Worm (Caenorhabditis elegans) whole organism, L1 larva: Measurements from ENCODE around the gene F48E8.4.
A peak's percentile ranks its signal among the peaks of the same experiment; 100 is the strongest.

Experiments used
- C16A3.4 ChIP-seq: fragments of 150-350 bp; optimal IDR thresholded peaks from 2 replicates; lab custom pipeline; 2014; ENCODE audit warnings: missing biosample characterization, missing genetic modification characterization
- F16B12.6 ChIP-seq: fragments of 150-350 bp; optimal IDR thresholded peaks from 2 replicates; lab custom pipeline; 2014; ENCODE audit warnings: missing biosample characterization, missing genetic modification characterization
- Y116A8C.19 ChIP-seq: sonication (generic microtip); optimal IDR thresholded peaks from 2 replicates; lab custom pipeline; 2016; ENCODE audit warnings: missing compliant biosample characterization, missing genetic modification characterization, borderline replicate concordance
- alr-1 ChIP-seq: fragments of 200-800 bp; sonication (Bioruptor generic); optimal IDR thresholded peaks from 2 replicates; lab custom pipeline; 2018; ENCODE audit warnings: borderline replicate concordance, mild to moderate bottlenecking, missing genetic modification characterization, missing compliant biosample characterization
- aly-2 ChIP-seq: fragments of 150-350 bp; optimal IDR thresholded peaks from 2 replicates; lab custom pipeline; 2014; ENCODE audit warnings: missing biosample characterization, missing genetic modification characterization
- ama-1 ChIP-seq: fragments of 150-350 bp; optimal IDR thresholded peaks from 2 replicates; lab custom pipeline; 2014
- ces-1 ChIP-seq: fragments of 150-350 bp; optimal IDR thresholded peaks from 2 replicates; lab custom pipeline; 2014; ENCODE audit warnings: missing biosample characterization, missing genetic modification reagents, missing genetic modification characterization
- dpl-1 ChIP-seq, 3 experiments: fragments of 150-350 bp in 2 of 3; sonication (generic microtip) in 1 of 3; optimal IDR thresholded peaks; 2 replicates each; lab custom pipeline; 2014 to 2017; ENCODE audit warnings: missing biosample characterization in 3 of 3, missing genetic modification characterization in 3 of 3, missing genetic modification reagents in 3 of 3
- efl-1 ChIP-seq, 4 experiments: fragments of 150-350 bp; optimal IDR thresholded peaks in 3 of 4; peaks in 1 of 4; 1 replicate in 1 of 4; 2 replicates in 3 of 4; lab custom pipeline; 2014; ENCODE audit warnings: missing biosample characterization in 2 of 4, missing genetic modification characterization in 2 of 4, missing genetic modification reagents in 2 of 4
- elt-3 ChIP-seq, 6 experiments: fragments of 150-350 bp in 1 of 6; sonication (generic microtip); optimal IDR thresholded peaks; 2 replicates each; lab custom pipeline; 2017 to 2018; ENCODE audit warnings: missing biosample characterization in 6 of 6, missing genetic modification characterization in 6 of 6, inconsistent platforms in 1 of 6
- hpl-2 ChIP-seq: fragments of 150-350 bp; optimal IDR thresholded peaks from 2 replicates; lab custom pipeline; 2014; ENCODE audit warnings: missing biosample characterization, missing genetic modification reagents, missing genetic modification characterization
- irx-1 ChIP-seq: sonication (generic microtip); optimal IDR thresholded peaks from 2 replicates; lab custom pipeline; 2016; ENCODE audit warnings: missing genetic modification characterization, missing compliant biosample characterization
- jun-1 ChIP-seq: fragments of 150-350 bp; optimal IDR thresholded peaks from 2 replicates; lab custom pipeline; 2014; ENCODE audit warnings: missing biosample characterization, missing genetic modification reagents, missing genetic modification characterization
- lin-13 ChIP-seq: fragments of 150-350 bp; optimal IDR thresholded peaks from 2 replicates; lab custom pipeline; 2014; ENCODE audit warnings: missing biosample characterization, missing genetic modification reagents, missing genetic modification characterization
- lin-14 ChIP-seq: fragments of 200-800 bp; sonication (Bioruptor generic); optimal IDR thresholded peaks from 2 replicates; lab custom pipeline; 2018; ENCODE audit warnings: mild to moderate bottlenecking, missing genetic modification characterization, moderate library complexity, missing compliant biosample characterization
- lin-35 ChIP-seq, 2 experiments: fragments of 150-350 bp; optimal IDR thresholded peaks; 2 replicates each; lab custom pipeline; 2014; ENCODE audit warnings: missing biosample characterization in 2 of 2, missing genetic modification characterization in 2 of 2, missing genetic modification reagents in 2 of 2
- lir-3 ChIP-seq: sonication (generic microtip); optimal IDR thresholded peaks from 2 replicates; lab custom pipeline; 2016; ENCODE audit warnings: mild to moderate bottlenecking, missing genetic modification characterization, moderate library complexity, missing compliant biosample characterization; ENCODE audit not compliant: poor library complexity
- mdl-1 ChIP-seq, 2 experiments: fragments of 150-350 bp; optimal IDR thresholded peaks; 2 replicates each; lab custom pipeline; 2014 to 2017; ENCODE audit warnings: missing biosample characterization in 2 of 2, missing genetic modification characterization in 2 of 2, inconsistent platforms in 1 of 2
- nhr-19 ChIP-seq: fragments of 200-800 bp; sonication (Bioruptor generic); conservative IDR thresholded peaks from 2 replicates; pipeline ENCODE4 v1.3.6; 2022; ENCODE audit warnings: missing genetic modification characterization, missing compliant biosample characterization
- nhr-28 ChIP-seq: fragments of 150-350 bp; optimal IDR thresholded peaks from 2 replicates; lab custom pipeline; 2014; ENCODE audit warnings: missing biosample characterization, missing genetic modification characterization
- nhr-76 ChIP-seq: sonication (generic microtip); optimal IDR thresholded peaks from 2 replicates; lab custom pipeline; 2017; ENCODE audit warnings: missing biosample characterization, missing genetic modification characterization
- nhr-77 ChIP-seq: fragments of 150-350 bp; optimal IDR thresholded peaks from 2 replicates; lab custom pipeline; 2014; ENCODE audit warnings: missing biosample characterization, missing genetic modification characterization
- nhr-85 ChIP-seq: sonication (generic microtip); peaks from one replicate; lab custom pipeline; 2016; ENCODE audit warnings: missing genetic modification characterization, inconsistent platforms, missing compliant biosample characterization
- pax-3 ChIP-seq: fragments of 200-800 bp; sonication (Bioruptor generic); optimal IDR thresholded peaks from 2 replicates; lab custom pipeline; 2018; ENCODE audit warnings: mild to moderate bottlenecking, missing genetic modification characterization, moderate library complexity, missing compliant biosample characterization
- rnt-1 ChIP-seq: sonication (generic microtip); optimal IDR thresholded peaks from 2 replicates; lab custom pipeline; 2016; ENCODE audit warnings: mild to moderate bottlenecking, missing genetic modification characterization, moderate library complexity, missing compliant biosample characterization
- skn-1 ChIP-seq: fragments of 150-350 bp; optimal IDR thresholded peaks from 2 replicates; lab custom pipeline; 2014; ENCODE audit warnings: missing biosample characterization, missing genetic modification characterization
- snu-23 ChIP-seq: sonication (generic microtip); optimal IDR thresholded peaks from 2 replicates; lab custom pipeline; 2016; ENCODE audit warnings: missing genetic modification characterization, missing compliant biosample characterization
- sox-4 ChIP-seq: sonication (generic microtip); optimal IDR thresholded peaks from 2 replicates; lab custom pipeline; 2016; ENCODE audit warnings: missing genetic modification characterization, missing compliant biosample characterization
- sup-37 ChIP-seq: fragments of 200-800 bp; sonication (Bioruptor generic); optimal IDR thresholded peaks from 2 replicates; lab custom pipeline; 2018; ENCODE audit warnings: mild to moderate bottlenecking, missing genetic modification characterization, missing compliant biosample characterization
- swsn-7 ChIP-seq: sonication (generic microtip); optimal IDR thresholded peaks from 2 replicates; lab custom pipeline; 2016; ENCODE audit warnings: missing genetic modification characterization, missing compliant biosample characterization
- vab-15 ChIP-seq: sonication (generic microtip); optimal IDR thresholded peaks from 2 replicates; lab custom pipeline; 2017; ENCODE audit warnings: missing genotype, mild to moderate bottlenecking, missing genetic modification characterization, missing compliant biosample characterization
- xbp-1 ChIP-seq: sonication (generic microtip); optimal IDR thresholded peaks from 2 replicates; lab custom pipeline; 2016; ENCODE audit warnings: missing genetic modification characterization, missing compliant biosample characterization
- zag-1 ChIP-seq: fragments of 150-350 bp; optimal IDR thresholded peaks from 2 replicates; lab custom pipeline; 2014; ENCODE audit warnings: missing biosample characterization, missing genetic modification characterization
- zip-4 ChIP-seq: fragments of 200-800 bp; sonication (Bioruptor generic); optimal IDR thresholded peaks from 2 replicates; lab custom pipeline; 2018; ENCODE audit warnings: mild to moderate bottlenecking, missing genetic modification characterization, moderate library complexity, missing compliant biosample characterization

The F48E8.4 gene

ce11 chrIII:5504164-5504563 is 50.8 kb downstream of the F48E8.4 start (continued):
- TF ChIP-seq alr-1 (tag; lab: Kevin White, UChicago) (no peak), mdl-1 (tag; optimal IDR thresholded peaks at IDR 0.05; lab: Kevin White, UChicago) (peak in 1 of 2 experiments; percentile 33), pax-3 (tag; lab: Kevin White, UChicago) (peak; percentile 63), skn-1 (tag; lab: Kevin White, UChicago) (peak; percentile 46), nhr-28 (tag; lab: Kevin White, UChicago) (no peak), elt-3 (tag; optimal IDR thresholded peaks at IDR 0.05; lab: Kevin White, UChicago) (peak in 5 of 6 experiments; percentile 58 to 87 (median 62)), ces-1 (GFP tag; lab: Kevin White, UChicago) (no peak), sox-4 (tag; lab: Kevin White, UChicago) (no peak), zag-1 (tag; lab: Kevin White, UChicago) (no peak), lin-14 (GFP tag; lab: Kevin White, UChicago) (peak; percentile 83), C16A3.4 (tag; lab: Kevin White, UChicago) (peak; percentile 13), nhr-85 (tag; lab: Kevin White, UChicago) (peak; percentile 90), nhr-19 (peak; percentile 38), rnt-1 (tag; lab: Kevin White, UChicago) (peak; percentile 87), irx-1 (tag; lab: Kevin White, UChicago) (peak; percentile 41), swsn-7 (tag; lab: Kevin White, UChicago) (peak; percentile 54), jun-1 (peak; percentile 61), vab-15 (tag; lab: Kevin White, UChicago) (no peak), dpl-1 (GFP tag; optimal IDR thresholded peaks at IDR 0.05; lab: Kevin White, UChicago) (peak; percentile 39 to 50 (median 40)), sup-37 (GFP tag; lab: Kevin White, UChicago) (no peak), F16B12.6 (no peak), hpl-2 (GFP tag; lab: Kevin White, UChicago) (no peak), lin-35 (GFP tag; optimal IDR thresholded peaks at IDR 0.05; lab: Kevin White, UChicago) (peak; percentile 59 to 70), lir-3 (tag; lab: Kevin White, UChicago) (peak; percentile 34), snu-23 (GFP tag; lab: Kevin White, UChicago) (peak; percentile 77), zip-4 (GFP tag; lab: Kevin White, UChicago) (no peak), xbp-1 (peak; percentile 37), nhr-77 (tag; lab: Kevin White, UChicago) (peak; percentile 49), lin-13 (peak; percentile 54)

ce11 chrIII:5504725-5505473 is 51.5 kb downstream of the F48E8.4 start:
- no peak for TF ChIP-seq Y116A8C.19 (tag; lab: Kevin White, UChicago)
- no peak for TF ChIP-seq efl-1 (optimal IDR thresholded peaks at IDR 0.05; lab: Kevin White, UChicago)
- TF ChIP-seq efl-1 (GFP tag; optimal IDR thresholded peaks at IDR 0.05 in 1 of 2; lab: Kevin White, UChicago): peak in 1 of 2 experiments; percentile 92
- TF ChIP-seq ama-1: peak; percentile 7
- TF ChIP-seq jun-1: no peak
- TF ChIP-seq nhr-85 (tag; lab: Kevin White, UChicago): peak; percentile 64

- TF ChIP-seq lir-3 (tag; lab: Kevin White, UChicago) (peak; percentile 5), efl-1 (optimal IDR thresholded peaks at IDR 0.05; lab: Kevin White, UChicago) (no peak), efl-1 (GFP tag; optimal IDR thresholded peaks at IDR 0.05 in 1 of 2; lab: Kevin White, UChicago) (peak in 1 of 2 experiments; percentile 90), aly-2 (tag; lab: Kevin White, UChicago) (peak; percentile 76), nhr-76 (no peak)
Observed at ce11 chrIII:5505474-5506022, 52.2 kb downstream of the F48E8.4 start.
